Fruit fly (Drosophila melanogaster) whole organism, prepupa: ENCODE measurements around the gene CSN8.
A peak's percentile ranks its signal among the peaks of the same experiment; 100 is the strongest.

ENCODE experiments used
- Blimp-1 ChIP-seq: fragments of 200-800 bp; sonication (Bioruptor generic); optimal IDR thresholded peaks from 3 replicates; lab custom pipeline; 2017; ENCODE audit warnings: missing biosample characterization, missing genetic modification characterization, mild to moderate bottlenecking, moderate library complexity, missing genetic modification reagents
- CG10631 ChIP-seq: fragments of 200-800 bp; sonication (Bioruptor generic); optimal IDR thresholded peaks from 2 replicates; lab custom pipeline; 2016; ENCODE audit warnings: missing biosample characterization, missing genetic modification characterization
- CG11294 ChIP-seq: fragments of 200-800 bp; sonication (Bioruptor generic); IDR thresholded peaks from 2 replicates; pipeline ENCODE4 v1.3.6; 2022; ENCODE audit warnings: missing biosample characterization, missing genetic modification characterization
- CG11762 ChIP-seq: fragments of 200-800 bp; sonication (Bioruptor generic); optimal IDR thresholded peaks from 3 replicates; lab custom pipeline; 2016; ENCODE audit warnings: missing biosample characterization, missing genetic modification characterization; ENCODE audit not compliant: insufficient read depth
- CG15336 ChIP-seq: fragments of 200-800 bp; sonication (Bioruptor generic); IDR thresholded peaks from 2 replicates; pipeline ENCODE4 v1.3.6; 2022; ENCODE audit warnings: missing biosample characterization, missing genetic modification characterization
- CG16779 ChIP-seq: fragments of 200-800 bp; sonication (Bioruptor generic); optimal IDR thresholded peaks from 3 replicates; lab custom pipeline; 2017; ENCODE audit warnings: missing biosample characterization, mild to moderate bottlenecking, missing genetic modification characterization
- CG31627 ChIP-seq: fragments of 200-800 bp; sonication (Bioruptor generic); optimal IDR thresholded peaks from 3 replicates; lab custom pipeline; 2016; ENCODE audit warnings: missing biosample characterization, missing genetic modification characterization
- CG32006 ChIP-seq: fragments of 200-800 bp; sonication (Bioruptor generic); optimal IDR thresholded peaks from 3 replicates; lab custom pipeline; 2017; ENCODE audit warnings: missing biosample characterization, mild to moderate bottlenecking, missing genetic modification characterization
- CG34406 ChIP-seq: fragments of 200-800 bp; sonication (Bioruptor generic); optimal IDR thresholded peaks from 3 replicates; lab custom pipeline; 2016; ENCODE audit warnings: missing biosample characterization, missing genetic modification characterization
- CG3919 ChIP-seq: fragments of 200-800 bp; sonication (Bioruptor generic); optimal IDR thresholded peaks from 3 replicates; lab custom pipeline; 2016; ENCODE audit warnings: missing biosample characterization, missing genetic modification characterization
- CG4318 ChIP-seq: fragments of 200-800 bp; sonication (Bioruptor generic); optimal IDR thresholded peaks from 3 replicates; lab custom pipeline; 2017; ENCODE audit warnings: missing biosample characterization, mild to moderate bottlenecking, missing genetic modification characterization
- CG6163 ChIP-seq: fragments of 200-800 bp; sonication (Bioruptor generic); IDR thresholded peaks from 3 replicates; pipeline ENCODE4 v1.3.6; 2022; ENCODE audit warnings: missing biosample characterization, missing genetic modification characterization
- CG6276 ChIP-seq: fragments of 200-800 bp; sonication (Bioruptor generic); optimal IDR thresholded peaks from 2 replicates; lab custom pipeline; 2017; ENCODE audit warnings: missing biosample characterization, mild to moderate bottlenecking, missing genetic modification characterization
- CG6792 ChIP-seq: fragments of 200-800 bp; sonication (Bioruptor generic); optimal IDR thresholded peaks from 3 replicates; lab custom pipeline; 2016; ENCODE audit warnings: missing biosample characterization, missing genetic modification characterization
- CG6808 ChIP-seq: fragments of 200-800 bp; sonication (Bioruptor generic); optimal IDR thresholded peaks from 3 replicates; lab custom pipeline; 2017; ENCODE audit warnings: missing biosample characterization, missing genetic modification characterization, mild to moderate bottlenecking, moderate library complexity, missing genetic modification reagents
- CG6854 ChIP-seq: fragments of 200-800 bp; sonication (Bioruptor generic); optimal IDR thresholded peaks from 2 replicates; lab custom pipeline; 2017; ENCODE audit warnings: missing biosample characterization, mild to moderate bottlenecking, missing genetic modification characterization
- CG7368 ChIP-seq: fragments of 200-800 bp; sonication (Bioruptor generic); optimal IDR thresholded peaks from 3 replicates; lab custom pipeline; 2016; ENCODE audit warnings: missing biosample characterization, missing genetic modification characterization
- CG8119 ChIP-seq: fragments of 200-800 bp; sonication (Bioruptor generic); IDR thresholded peaks from 3 replicates; pipeline ENCODE4 v1.3.6; 2022; ENCODE audit warnings: missing biosample characterization, missing genetic modification characterization
- CG8319 ChIP-seq: fragments of 200-800 bp; sonication (Bioruptor generic); optimal IDR thresholded peaks from 3 replicates; lab custom pipeline; 2016; ENCODE audit warnings: missing biosample characterization, missing genetic modification characterization
- CG8632 ChIP-seq: fragments of 200-800 bp; sonication (Bioruptor generic); optimal IDR thresholded peaks from 3 replicates; lab custom pipeline; 2016; ENCODE audit warnings: missing biosample characterization, missing genetic modification characterization
- Eip75B ChIP-seq: fragments of 200-800 bp; sonication (Bioruptor generic); optimal IDR thresholded peaks from 3 replicates; lab custom pipeline; 2016; ENCODE audit warnings: missing biosample characterization, missing genetic modification characterization
- Eip78C ChIP-seq: fragments of 200-800 bp; sonication (Bioruptor generic); peaks from one replicate; lab custom pipeline; 2016; ENCODE audit warnings: missing biosample characterization, missing genetic modification characterization
- Gug ChIP-seq: fragments of 200-800 bp; sonication (Bioruptor generic); IDR thresholded peaks from 2 replicates; pipeline ENCODE4 v1.3.6; 2022; ENCODE audit warnings: missing biosample characterization, missing genetic modification characterization
- Hr38 ChIP-seq: sonication (Bioruptor generic); optimal IDR thresholded peaks from 2 replicates; lab custom pipeline; 2016; ENCODE audit warnings: missing biosample characterization, missing genetic modification characterization
- Hr39 ChIP-seq: fragments of 200-800 bp; sonication (Bioruptor generic); optimal IDR thresholded peaks from 2 replicates; lab custom pipeline; 2016; ENCODE audit warnings: missing biosample characterization, missing genetic modification characterization
- Lpt ChIP-seq: fragments of 200-800 bp; sonication (Bioruptor generic); optimal IDR thresholded peaks from 3 replicates; lab custom pipeline; 2016; ENCODE audit warnings: missing biosample characterization, missing genetic modification characterization
- Met ChIP-seq: fragments of 200-800 bp; sonication (Bioruptor generic); optimal IDR thresholded peaks from 3 replicates; lab custom pipeline; 2016; ENCODE audit warnings: missing biosample characterization, missing genetic modification characterization
- OdsH ChIP-seq: fragments of 200-800 bp; sonication (Bioruptor generic); optimal IDR thresholded peaks from 3 replicates; lab custom pipeline; 2016; ENCODE audit warnings: missing biosample characterization, missing genetic modification characterization
- Smox ChIP-seq: fragments of 200-800 bp; sonication (Bioruptor generic); optimal IDR thresholded peaks from 3 replicates; lab custom pipeline; 2016; ENCODE audit warnings: missing biosample characterization, missing genetic modification characterization
- Sox102F ChIP-seq: fragments of 200-800 bp; sonication (Bioruptor generic); optimal IDR thresholded peaks from 2 replicates; lab custom pipeline; 2016; ENCODE audit warnings: missing biosample characterization, mild to moderate bottlenecking, missing genetic modification characterization
- Sox14 ChIP-seq: fragments of 200-800 bp; sonication (Bioruptor generic); optimal IDR thresholded peaks from 3 replicates; lab custom pipeline; 2016; ENCODE audit warnings: missing biosample characterization, missing genetic modification characterization
- Sox15 ChIP-seq: fragments of 200-800 bp; sonication (Bioruptor generic); optimal IDR thresholded peaks from 3 replicates; lab custom pipeline; 2016; ENCODE audit warnings: missing biosample characterization, missing genetic modification characterization
- achi ChIP-seq: fragments of 200-800 bp; sonication (Bioruptor generic); optimal IDR thresholded peaks from 3 replicates; lab custom pipeline; 2016; ENCODE audit warnings: missing biosample characterization, missing genetic modification characterization
- acj6 ChIP-seq: fragments of 200-800 bp; sonication (Bioruptor generic); optimal IDR thresholded peaks from 3 replicates; lab custom pipeline; 2016; ENCODE audit warnings: missing biosample characterization, missing genetic modification characterization
- cyc ChIP-seq: fragments of 200-800 bp; sonication (Bioruptor generic); optimal IDR thresholded peaks from 3 replicates; lab custom pipeline; 2016; ENCODE audit warnings: missing biosample characterization, missing genetic modification characterization
- dac ChIP-seq: fragments of 200-800 bp; sonication (Bioruptor generic); optimal IDR thresholded peaks from 2 replicates; lab custom pipeline; 2017; ENCODE audit warnings: missing biosample characterization, mild to moderate bottlenecking, missing genetic modification characterization
- dsx ChIP-seq: fragments of 200-800 bp; optimal IDR thresholded peaks from 3 replicates; lab custom pipeline; 2019; ENCODE audit warnings: missing biosample characterization, mild to moderate bottlenecking, missing genetic modification characterization, moderate library complexity; ENCODE audit not compliant: poor library complexity, severe bottlenecking
- eg ChIP-seq: fragments of 200-800 bp; sonication (Bioruptor generic); IDR thresholded peaks from 3 replicates; pipeline ENCODE4 v1.3.6; 2022; ENCODE audit warnings: missing biosample characterization, missing genetic modification characterization
- fd59A ChIP-seq: fragments of 200-800 bp; sonication (Bioruptor generic); optimal IDR thresholded peaks from 2 replicates; lab custom pipeline; 2017; ENCODE audit warnings: missing biosample characterization, mild to moderate bottlenecking, missing genetic modification characterization, missing genetic modification reagents
- fd85E ChIP-seq: fragments of 200-800 bp; sonication (Bioruptor generic); optimal IDR thresholded peaks from 3 replicates; lab custom pipeline; 2016; ENCODE audit warnings: missing biosample characterization, missing genetic modification characterization
- lz ChIP-seq: fragments of 200-800 bp; sonication (Bioruptor generic); optimal IDR thresholded peaks from 3 replicates; lab custom pipeline; 2016; ENCODE audit warnings: missing biosample characterization, missing genetic modification characterization
- net ChIP-seq: fragments of 200-800 bp; sonication (Bioruptor generic); optimal IDR thresholded peaks from 3 replicates; lab custom pipeline; 2016; ENCODE audit warnings: missing biosample characterization, missing genetic modification characterization
- salr ChIP-seq, 2 experiments: fragments of 200-800 bp; sonication (Bioruptor generic); optimal IDR thresholded peaks; 3 replicates each; lab custom pipeline; 2016 to 2018; ENCODE audit warnings: missing biosample characterization in 2 of 2, missing genetic modification characterization in 2 of 2, mild to moderate bottlenecking in 1 of 2
- spab ChIP-seq: fragments of 200-800 bp; sonication (Bioruptor generic); optimal IDR thresholded peaks from 2 replicates; lab custom pipeline; 2017; ENCODE audit warnings: missing biosample characterization, mild to moderate bottlenecking, missing genetic modification characterization, missing genetic modification reagents
- ss ChIP-seq, 2 experiments: fragments of 200-800 bp; sonication (Bioruptor generic); optimal IDR thresholded peaks; 2 replicates in 1 of 2; 3 replicates in 1 of 2; lab custom pipeline; 2017 to 2018; ENCODE audit warnings: mild to moderate bottlenecking in 2 of 2, missing biosample characterization in 2 of 2, missing genetic modification characterization in 2 of 2, moderate library complexity in 1 of 2
- svp ChIP-seq: fragments of 200-800 bp; sonication (Bioruptor generic); peaks from one replicate; lab custom pipeline; 2016; ENCODE audit warnings: missing biosample characterization, missing genetic modification characterization
- topi ChIP-seq: fragments of 200-800 bp; sonication (Bioruptor generic); optimal IDR thresholded peaks from 3 replicates; lab custom pipeline; 2016; ENCODE audit warnings: missing biosample characterization, missing genetic modification characterization
- vri ChIP-seq: fragments of 200-800 bp; sonication (Bioruptor generic); optimal IDR thresholded peaks from 3 replicates; lab custom pipeline; 2016; ENCODE audit warnings: missing biosample characterization, mild to moderate bottlenecking, missing genetic modification characterization

Gene CSN8

dm6 chr2L:8381508-8382036 lies 16.9 kb downstream of the CSN8 start, which contains the start of gene AlaRS (continued):
- TF ChIP-seq acj6 (GFP tag; lab: Kevin White, UChicago) (peak; percentile 37), CG10631 (peak; percentile 32), Eip75B (GFP tag; lab: Kevin White, UChicago) (peak; percentile 38), lz (peak; percentile 38), spab (no peak), Hr39 (GFP tag; lab: Kevin White, UChicago) (peak; percentile 32), Eip78C (peak; percentile 79), CG15336 (GFP tag; lab: Robert Waterston, UW) (peak; percentile 39), achi (GFP tag; lab: Kevin White, UChicago) (peak; percentile 39), net (GFP tag; lab: Kevin White, UChicago) (peak; percentile 32), CG4318 (GFP tag; lab: Kevin White, UChicago) (no peak), CG11294 (no peak), CG16779 (no peak), dac (no peak), CG8632 (peak; percentile 2), CG8319 (GFP tag; lab: Kevin White, UChicago) (no peak), Hr38 (no peak), CG3919 (GFP tag; lab: Kevin White, UChicago) (peak; percentile 48), CG6792 (GFP tag; lab: Kevin White, UChicago) (peak; percentile 16), Met (GFP tag; lab: Kevin White, UChicago) (peak; percentile 52), OdsH (GFP tag; lab: Kevin White, UChicago) (peak; percentile 59)

dm6 chr2L:8382646-8383045 lies 18.0 kb downstream of the CSN8 start, which contains the start of the genes CG13392 and Rcd4:
CG13392 (minus strand) TSS chr2L:8382807.
Rcd4 (plus strand) TSS chr2L:8382861.
- TF ChIP-seq CG8632 (peak; percentile 26), eg (GFP tag; lab: Robert Waterston, UW) (peak; percentile 64), Blimp-1 (GFP tag; lab: Kevin White, UChicago) (no peak), fd85E (GFP tag; lab: Kevin White, UChicago) (peak; percentile 21), Smox (GFP tag; lab: Kevin White, UChicago) (peak; percentile 49), CG4318 (GFP tag; lab: Kevin White, UChicago) (no peak), vri (GFP tag; lab: Kevin White, UChicago) (peak; percentile 92), Eip78C (peak; percentile 78), CG11762 (GFP tag; lab: Kevin White, UChicago) (peak; percentile 21), Sox14 (peak; percentile 62), CG6276 (GFP tag; lab: Kevin White, UChicago) (no peak), Hr38 (no peak), CG32006 (GFP tag; lab: Kevin White, UChicago) (peak; percentile 41), Gug (GFP tag; lab: Robert Waterston, UW) (no peak), dsx (GFP tag; lab: Kevin White, UChicago) (peak; percentile 30), fd59A (no peak), CG8119 (GFP tag; lab: Robert Waterston, UW) (no peak), Sox15 (GFP tag; lab: Kevin White, UChicago) (no peak), CG7368 (GFP tag; lab: Kevin White, UChicago) (peak; percentile 59), OdsH (GFP tag; lab: Kevin White, UChicago) (peak; percentile 63), net (GFP tag; lab: Kevin White, UChicago) (peak; percentile 52), ss (GFP tag; optimal IDR thresholded peaks at IDR 0.05; lab: Kevin White, UChicago) (peak in 1 of 2 experiments; percentile 26), cyc (GFP tag; lab: Kevin White, UChicago) (peak; percentile 77), CG6808 (GFP tag; lab: Kevin White, UChicago) (peak; percentile 46), dac (no peak), acj6 (GFP tag; lab: Kevin White, UChicago) (peak; percentile 60), CG11294 (peak; percentile 38; the same call in 1 of the 2 replicates), Sox102F (GFP tag; lab: Kevin White, UChicago) (peak; percentile 65), salr (GFP tag; optimal IDR thresholded peaks at IDR 0.05; lab: Kevin White, UChicago) (peak; percentile 15 to 36), topi (GFP tag; lab: Kevin White, UChicago) (peak; percentile 76), lz (peak; percentile 75), CG6854 (GFP tag; lab: Kevin White, UChicago) (peak; percentile 36), Eip75B (GFP tag; lab: Kevin White, UChicago) (peak; percentile 50), CG15336 (GFP tag; lab: Robert Waterston, UW) (no peak), CG10631 (peak; percentile 62), svp (peak; percentile 47), CG6163 (GFP tag; lab: Robert Waterston, UW) (peak; percentile 69; the same call in 2 of the 3 replicates), CG34406 (peak; percentile 14), spab (no peak), CG31627 (GFP tag; lab: Kevin White, UChicago) (peak; percentile 80), CG3919 (GFP tag; lab: Kevin White, UChicago) (peak; percentile 79), Lpt (GFP tag; lab: Kevin White, UChicago) (peak; percentile 3)
